Worm (Caenorhabditis elegans): ENCODE results near the gene W02A2.9.

- TF ChIP-seq ztf-11 (tag; optimal IDR thresholded peaks at IDR 0.05) (no peak), elt-3 (tag; optimal IDR thresholded peaks at IDR 0.05) (no peak), pha-4 (tag; optimal IDR thresholded peaks at IDR 0.05) (no peak), M03D4.4 (tag; optimal IDR thresholded peaks at IDR 0.05) (no peak), unc-39 (tag; optimal IDR thresholded peaks at IDR 0.05) (no peak)
These were observed 6.6 kb downstream of the W02A2.9 start for ce11 chrIV:13354044-13354443.

Measured in whole organism, mixed stage, embryonic.